Worm (Caenorhabditis elegans) whole organism, L1 larva: Measurements from ENCODE around the gene F59E11.6.

Experiments
- ces-1 ChIP-seq: fragments of 150-350 bp; optimal IDR thresholded peaks from 2 replicates; lab custom pipeline; 2014; ENCODE audit warnings: missing biosample characterization, missing genetic modification reagents, missing genetic modification characterization
- lin-35 ChIP-seq, 2 experiments: fragments of 150-350 bp; optimal IDR thresholded peaks; 2 replicates each; lab custom pipeline; 2014; ENCODE audit warnings: missing biosample characterization in 2 of 2, missing genetic modification characterization in 2 of 2, missing genetic modification reagents in 2 of 2
- nhr-237 ChIP-seq: fragments of 150-350 bp; optimal IDR thresholded peaks from 2 replicates; lab custom pipeline; 2014; ENCODE audit warnings: missing biosample characterization, missing genetic modification characterization
- unc-130 ChIP-seq: fragments of 150-350 bp; optimal IDR thresholded peaks from 2 replicates; lab custom pipeline; 2017; ENCODE audit warnings: missing biosample characterization, missing genetic modification characterization, inconsistent platforms
- unc-62 ChIP-seq: fragments of 150-350 bp; optimal IDR thresholded peaks from 2 replicates; lab custom pipeline; 2014; ENCODE audit warnings: missing biosample characterization, missing genetic modification reagents, missing genetic modification characterization
- unc-98 ChIP-seq: fragments of 200-800 bp; sonication (Bioruptor generic); IDR thresholded peaks from 2 replicates; pipeline ENCODE4 v1.3.6; 2022; ENCODE audit warnings: missing genetic modification characterization, missing compliant biosample characterization
- xbp-1 ChIP-seq: sonication (generic microtip); optimal IDR thresholded peaks from 2 replicates; lab custom pipeline; 2016; ENCODE audit warnings: missing genetic modification characterization, missing compliant biosample characterization
- zag-1 ChIP-seq: fragments of 150-350 bp; optimal IDR thresholded peaks from 2 replicates; lab custom pipeline; 2014; ENCODE audit warnings: missing biosample characterization, missing genetic modification characterization
- ztf-4 ChIP-seq: fragments of 150-350 bp; optimal IDR thresholded peaks from 2 replicates; lab custom pipeline; 2014; ENCODE audit warnings: missing biosample characterization, missing genetic modification characterization

ce11 chrV:9035685-9036084 lies 44.1 kb downstream of the F59E11.6 start, which contains the start of gene srsx-34:
- TF ChIP-seq zag-1 (tag; lab: Kevin White, UChicago), result no peak
- TF ChIP-seq xbp-1 (tag; lab: Kevin White, UChicago), result no peak
- no peak for TF ChIP-seq ztf-4 (tag; lab: Kevin White, UChicago)
- TF ChIP-seq ces-1 (GFP tag; lab: Kevin White, UChicago), result no peak
- no peak for TF ChIP-seq nhr-237 (tag; lab: Kevin White, UChicago)
- TF ChIP-seq unc-98 (GFP tag; lab: Robert Waterston, UW), result no peak
- TF ChIP-seq unc-130 (tag; lab: Kevin White, UChicago), result no peak
- no peak for TF ChIP-seq unc-62 (GFP tag; lab: Kevin White, UChicago)
- no peak for TF ChIP-seq lin-35 (GFP tag; optimal IDR thresholded peaks at IDR 0.05; lab: Kevin White, UChicago)
